Fruit fly (Drosophila melanogaster) whole organism, prepupa: ENCODE results near the gene Cyt-c1L.

Experiments
- CG10631 ChIP-seq: fragments of 200-800 bp; sonication (Bioruptor generic); optimal IDR thresholded peaks from 2 replicates; lab custom pipeline; 2016; ENCODE audit warnings: missing biosample characterization, missing genetic modification characterization
- CG10669 ChIP-seq: fragments of 200-800 bp; sonication (Bioruptor generic); optimal IDR thresholded peaks from 3 replicates; lab custom pipeline; 2018; ENCODE audit warnings: missing biosample characterization, mild to moderate bottlenecking, missing genetic modification characterization, moderate library complexity
- CG34406 ChIP-seq: fragments of 200-800 bp; sonication (Bioruptor generic); optimal IDR thresholded peaks from 3 replicates; lab custom pipeline; 2016; ENCODE audit warnings: missing biosample characterization, missing genetic modification characterization
- CG7368 ChIP-seq: fragments of 200-800 bp; sonication (Bioruptor generic); optimal IDR thresholded peaks from 3 replicates; lab custom pipeline; 2016; ENCODE audit warnings: missing biosample characterization, missing genetic modification characterization
- Ets96B ChIP-seq: fragments of 200-800 bp; optimal IDR thresholded peaks from 2 replicates; lab custom pipeline; 2019; ENCODE audit warnings: missing biosample characterization, mild to moderate bottlenecking, missing genetic modification characterization, moderate library complexity
- Lpt ChIP-seq: fragments of 200-800 bp; sonication (Bioruptor generic); optimal IDR thresholded peaks from 3 replicates; lab custom pipeline; 2016; ENCODE audit warnings: missing biosample characterization, missing genetic modification characterization
- Met ChIP-seq: fragments of 200-800 bp; sonication (Bioruptor generic); optimal IDR thresholded peaks from 3 replicates; lab custom pipeline; 2016; ENCODE audit warnings: missing biosample characterization, missing genetic modification characterization
- Sox102F ChIP-seq: fragments of 200-800 bp; sonication (Bioruptor generic); optimal IDR thresholded peaks from 2 replicates; lab custom pipeline; 2016; ENCODE audit warnings: missing biosample characterization, mild to moderate bottlenecking, missing genetic modification characterization
- Sox15 ChIP-seq: fragments of 200-800 bp; sonication (Bioruptor generic); optimal IDR thresholded peaks from 3 replicates; lab custom pipeline; 2016; ENCODE audit warnings: missing biosample characterization, missing genetic modification characterization
- achi ChIP-seq: fragments of 200-800 bp; sonication (Bioruptor generic); optimal IDR thresholded peaks from 3 replicates; lab custom pipeline; 2016; ENCODE audit warnings: missing biosample characterization, missing genetic modification characterization
- acj6 ChIP-seq: fragments of 200-800 bp; sonication (Bioruptor generic); optimal IDR thresholded peaks from 3 replicates; lab custom pipeline; 2016; ENCODE audit warnings: missing biosample characterization, missing genetic modification characterization
- dac ChIP-seq: fragments of 200-800 bp; sonication (Bioruptor generic); optimal IDR thresholded peaks from 2 replicates; lab custom pipeline; 2017; ENCODE audit warnings: missing biosample characterization, mild to moderate bottlenecking, missing genetic modification characterization
- dsx ChIP-seq: fragments of 200-800 bp; optimal IDR thresholded peaks from 3 replicates; lab custom pipeline; 2019; ENCODE audit warnings: missing biosample characterization, mild to moderate bottlenecking, missing genetic modification characterization, moderate library complexity; ENCODE audit not compliant: poor library complexity, severe bottlenecking
- salr ChIP-seq, 2 experiments: fragments of 200-800 bp; sonication (Bioruptor generic); optimal IDR thresholded peaks; 3 replicates each; lab custom pipeline; 2016 to 2018; ENCODE audit warnings: missing biosample characterization in 2 of 2, missing genetic modification characterization in 2 of 2, mild to moderate bottlenecking in 1 of 2

DNA sequence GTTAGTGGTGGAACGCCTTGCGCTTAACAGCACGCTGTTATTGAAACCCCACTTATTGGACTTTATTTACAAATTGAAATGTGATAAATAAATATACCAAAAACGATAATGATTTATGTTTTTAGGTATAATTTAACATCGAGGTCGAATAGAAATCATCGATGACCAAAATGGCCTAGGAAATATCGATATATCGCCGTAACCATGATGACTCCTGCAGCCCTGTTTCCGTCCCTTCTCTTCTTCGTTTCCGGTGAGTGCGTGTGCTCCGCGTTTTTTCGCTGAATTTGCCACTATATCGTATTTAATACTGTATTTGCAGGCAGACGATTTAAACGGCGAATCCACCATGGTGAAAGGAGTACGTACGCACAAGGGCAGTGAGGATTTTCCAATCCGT, 16.0 kb upstream of the Cyt-c1L start, which contains the start of gene eEF1gamma:
- peak; percentile 61 for TF ChIP-seq Lpt
- TF ChIP-seq dac (GFP tag; lab: Kevin White, UChicago): peak; percentile 78
- TF ChIP-seq Sox15 (GFP tag; lab: Kevin White, UChicago): peak; percentile 66
- TF ChIP-seq CG7368 (GFP tag; lab: Kevin White, UChicago): peak; percentile 87
- peak; percentile 92 for TF ChIP-seq CG34406 (GFP tag; lab: Kevin White, UChicago)
- TF ChIP-seq Ets96B (tag; lab: Kevin White, UChicago): peak; percentile 65
- peak; percentile 93 for TF ChIP-seq Sox102F (GFP tag; lab: Kevin White, UChicago)
- peak; percentile 66 for TF ChIP-seq dsx
- no peak for TF ChIP-seq CG10631 (GFP tag; lab: Kevin White, UChicago)
- peak; percentile 93 for TF ChIP-seq Met
- TF ChIP-seq achi: no peak
- TF ChIP-seq CG10669 (GFP tag; lab: Kevin White, UChicago): peak; percentile 86
- TF ChIP-seq acj6: peak; percentile 91
- TF ChIP-seq salr (GFP tag; optimal IDR thresholded peaks at IDR 0.05; lab: Kevin White, UChicago): peak in 1 of 2 experiments; percentile 94
